Fruit fly (Drosophila melanogaster) whole organism, embryonic: ENCODE data around the gene CG43630.

Experiments
- Abd-B ChIP-seq: fragments of 200-800 bp; sonication (Bioruptor generic); optimal IDR thresholded peaks from 2 replicates; lab custom pipeline; 2018; ENCODE audit warnings: missing biosample characterization, mild to moderate bottlenecking, missing genetic modification characterization, moderate library complexity
- Bdp1 ChIP-seq: fragments of 200-800 bp; sonication (Bioruptor generic); optimal IDR thresholded peaks from 3 replicates; lab custom pipeline; 2016; ENCODE audit warnings: missing biosample characterization, missing genetic modification characterization
- Bgb ChIP-seq: fragments of 200-800 bp; sonication (Bioruptor generic); IDR thresholded peaks from 2 replicates; pipeline ENCODE4 v1.3.6; 2022; ENCODE audit warnings: missing biosample characterization, missing genetic modification characterization; ENCODE audit not compliant: partially characterized antibody
- CG12769 ChIP-seq: fragments of 200-800 bp; sonication (Bioruptor generic); optimal IDR thresholded peaks from 2 replicates; lab custom pipeline; 2019; ENCODE audit warnings: missing biosample characterization, mild to moderate bottlenecking, missing genetic modification characterization, moderate library complexity
- CG13287 ChIP-seq: fragments of 200-800 bp; sonication (Bioruptor generic); IDR thresholded peaks from 2 replicates; pipeline ENCODE4 v1.3.6; 2022; ENCODE audit warnings: missing biosample characterization, missing genetic modification characterization; ENCODE audit not compliant: partially characterized antibody
- CG14710 ChIP-seq: fragments of 200-800 bp; sonication (Bioruptor generic); optimal IDR thresholded peaks from 3 replicates; lab custom pipeline; 2019; ENCODE audit warnings: missing biosample characterization, mild to moderate bottlenecking, missing genetic modification characterization, moderate library complexity
- CG14860 ChIP-seq: fragments of 200-800 bp; sonication (Bioruptor generic); IDR thresholded peaks from 3 replicates; pipeline ENCODE4 v1.3.6; 2022; ENCODE audit warnings: missing biosample characterization, missing genetic modification characterization; ENCODE audit not compliant: partially characterized antibody
- CG16813 ChIP-seq: fragments of 200-800 bp; sonication (Bioruptor generic); IDR thresholded peaks from 3 replicates; pipeline ENCODE4 v1.3.6; 2022; ENCODE audit warnings: missing biosample characterization, missing genetic modification characterization; ENCODE audit not compliant: partially characterized antibody
- CG2199 ChIP-seq: fragments of 200-800 bp; sonication (Bioruptor generic); IDR thresholded peaks from 3 replicates; pipeline ENCODE4 v1.3.6; 2022; ENCODE audit warnings: missing biosample characterization, missing genetic modification characterization
- CG31365 ChIP-seq: fragments of 200-800 bp; sonication (Bioruptor generic); optimal IDR thresholded peaks from 2 replicates; lab custom pipeline; 2018; ENCODE audit warnings: missing biosample characterization, mild to moderate bottlenecking, missing genetic modification characterization
- CG42726 ChIP-seq: fragments of 200-800 bp; sonication (Bioruptor generic); IDR thresholded peaks from 2 replicates; pipeline ENCODE4 v1.3.6; 2022; ENCODE audit warnings: missing biosample characterization, missing genetic modification characterization; ENCODE audit not compliant: partially characterized antibody
- CG4282 ChIP-seq: fragments of 200-800 bp; sonication (Bioruptor generic); optimal IDR thresholded peaks from 2 replicates; lab custom pipeline; 2016; ENCODE audit warnings: missing biosample characterization, missing genetic modification characterization
- CG6791 ChIP-seq: fragments of 200-800 bp; sonication (Bioruptor generic); IDR thresholded peaks from 3 replicates; pipeline ENCODE4 v1.3.6; 2022; ENCODE audit warnings: missing biosample characterization, missing genetic modification characterization; ENCODE audit not compliant: partially characterized antibody
- CG7372 ChIP-seq: fragments of 200-800 bp; sonication (Bioruptor generic); IDR thresholded peaks from 2 replicates; pipeline ENCODE4 v1.3.6; 2022; ENCODE audit warnings: missing biosample characterization, missing genetic modification characterization
- CG8290 ChIP-seq, 3 experiments: fragments of 200-800 bp; sonication (Bioruptor generic); optimal IDR thresholded peaks; 2 replicates each; lab custom pipeline; 2016 to 2019; ENCODE audit warnings: missing biosample characterization in 3 of 3, missing genetic modification characterization in 3 of 3, mild to moderate bottlenecking in 2 of 3, moderate library complexity in 1 of 3
- CTCF ChIP-seq: fragments of 200-800 bp; sonication (Bioruptor generic); optimal IDR thresholded peaks from 2 replicates; lab custom pipeline; 2017; ENCODE audit warnings: missing biosample characterization, mild to moderate bottlenecking, missing genetic modification characterization, moderate library complexity
- Dfd ChIP-seq, 2 experiments: fragments of >200 bp; optimal IDR thresholded peaks; 2 replicates each; lab custom pipeline; 2017; ENCODE audit warnings: missing biosample characterization in 2 of 2, missing genetic modification characterization in 2 of 2
- Dip3 ChIP-seq: fragments of 200-800 bp; sonication (Bioruptor generic); optimal IDR thresholded peaks from 3 replicates; lab custom pipeline; 2016; ENCODE audit warnings: missing biosample characterization, missing genetic modification characterization
- Eip74EF ChIP-seq, 2 experiments: fragments of 200-800 bp in 1 of 2; fragments of >200 bp in 1 of 2; sonication (Bioruptor generic) in 1 of 2; optimal IDR thresholded peaks; 2 replicates each; lab custom pipeline; 2017 to 2019; ENCODE audit warnings: missing biosample characterization in 2 of 2, missing genetic modification characterization in 2 of 2, mild to moderate bottlenecking in 1 of 2, moderate library complexity in 1 of 2
- H15 ChIP-seq: fragments of 200-800 bp; sonication (Bioruptor generic); IDR thresholded peaks from 3 replicates; pipeline ENCODE4 v1.3.6; 2022; ENCODE audit warnings: missing biosample characterization, missing genetic modification characterization
- Med ChIP-seq: fragments of 200-800 bp; sonication (Bioruptor generic); peaks from one replicate; lab custom pipeline; 2016; ENCODE audit warnings: missing biosample characterization, missing genetic modification characterization, mild to moderate bottlenecking, inconsistent platforms, moderate library complexity
- Opbp ChIP-seq: fragments of 200-800 bp; sonication (Bioruptor generic); IDR thresholded peaks from 3 replicates; pipeline ENCODE4 v1.3.6; 2022; ENCODE audit warnings: missing biosample characterization, missing genetic modification characterization; ENCODE audit not compliant: partially characterized antibody
- amos ChIP-seq: fragments of 200-800 bp; sonication (Bioruptor generic); IDR thresholded peaks from 2 replicates; pipeline ENCODE4 v1.3.6; 2022; ENCODE audit warnings: missing biosample characterization, missing genetic modification characterization; ENCODE audit not compliant: partially characterized antibody
- aop ChIP-seq: fragments of 200-800 bp; sonication (Bioruptor generic); IDR thresholded peaks from 2 replicates; pipeline ENCODE4 v1.3.6; 2022; ENCODE audit warnings: missing biosample characterization, missing genetic modification characterization
- dmrt11E ChIP-seq: fragments of 200-800 bp; sonication (Bioruptor generic); optimal IDR thresholded peaks from 3 replicates; lab custom pipeline; 2018; ENCODE audit warnings: missing biosample characterization, mild to moderate bottlenecking, missing genetic modification characterization, moderate library complexity
- fd96Cb ChIP-seq: fragments of 200-800 bp; sonication (Bioruptor generic); optimal IDR thresholded peaks from 2 replicates; lab custom pipeline; 2018; ENCODE audit warnings: missing biosample characterization, mild to moderate bottlenecking, missing genetic modification characterization, moderate library complexity
- her ChIP-seq: fragments of 200-800 bp; sonication (Bioruptor generic); optimal IDR thresholded peaks from 2 replicates; lab custom pipeline; 2016; ENCODE audit warnings: missing biosample characterization, missing genetic modification characterization
- knrl ChIP-seq: fragments of 200-800 bp; sonication (Bioruptor generic); IDR thresholded peaks from 3 replicates; pipeline ENCODE4 v1.3.6; 2022; ENCODE audit warnings: missing biosample characterization, missing genetic modification characterization; ENCODE audit not compliant: partially characterized antibody
- phol ChIP-seq: fragments of 200-800 bp; sonication (Bioruptor generic); optimal IDR thresholded peaks from 3 replicates; lab custom pipeline; 2018; ENCODE audit warnings: missing biosample characterization, mild to moderate bottlenecking, missing genetic modification characterization, moderate library complexity
- pita ChIP-seq: fragments of 200-800 bp; sonication (Bioruptor generic); optimal IDR thresholded peaks from 2 replicates; lab custom pipeline; 2017; ENCODE audit warnings: missing biosample characterization, mild to moderate bottlenecking, missing genetic modification characterization
- sens ChIP-seq: fragments of 200-800 bp; sonication (Bioruptor generic); peaks from one replicate; lab custom pipeline; 2016; ENCODE audit warnings: missing biosample characterization, missing genetic modification characterization
- slp2 ChIP-seq: fragments of 200-800 bp; sonication (Bioruptor generic); optimal IDR thresholded peaks from 2 replicates; lab custom pipeline; 2016; ENCODE audit warnings: missing biosample characterization, missing genetic modification characterization
- sna ChIP-seq: fragments of 200-800 bp; sonication (Bioruptor generic); IDR thresholded peaks from 2 replicates; pipeline ENCODE4 v1.3.6; 2022; ENCODE audit warnings: missing biosample characterization, missing genetic modification characterization; ENCODE audit not compliant: partially characterized antibody
- stwl ChIP-seq: fragments of 200-800 bp; sonication (Bioruptor generic); optimal IDR thresholded peaks from 3 replicates; lab custom pipeline; 2018; ENCODE audit warnings: missing biosample characterization, mild to moderate bottlenecking, missing genetic modification characterization, moderate library complexity
- trem ChIP-seq: fragments of 200-800 bp; optimal IDR thresholded peaks from 3 replicates; lab custom pipeline; 2019; ENCODE audit warnings: missing biosample characterization, mild to moderate bottlenecking, missing genetic modification characterization, moderate library complexity
- twi ChIP-seq: fragments of 200-800 bp; optimal IDR thresholded peaks from 2 replicates; lab custom pipeline; 2019; ENCODE audit warnings: missing biosample characterization, mild to moderate bottlenecking, missing genetic modification characterization, moderate library complexity
- zen ChIP-seq: fragments of 200-800 bp; sonication (Bioruptor generic); optimal IDR thresholded peaks from 3 replicates; lab custom pipeline; 2018; ENCODE audit warnings: missing biosample characterization, mild to moderate bottlenecking, missing genetic modification characterization, moderate library complexity

CG43630 gene

DNA sequence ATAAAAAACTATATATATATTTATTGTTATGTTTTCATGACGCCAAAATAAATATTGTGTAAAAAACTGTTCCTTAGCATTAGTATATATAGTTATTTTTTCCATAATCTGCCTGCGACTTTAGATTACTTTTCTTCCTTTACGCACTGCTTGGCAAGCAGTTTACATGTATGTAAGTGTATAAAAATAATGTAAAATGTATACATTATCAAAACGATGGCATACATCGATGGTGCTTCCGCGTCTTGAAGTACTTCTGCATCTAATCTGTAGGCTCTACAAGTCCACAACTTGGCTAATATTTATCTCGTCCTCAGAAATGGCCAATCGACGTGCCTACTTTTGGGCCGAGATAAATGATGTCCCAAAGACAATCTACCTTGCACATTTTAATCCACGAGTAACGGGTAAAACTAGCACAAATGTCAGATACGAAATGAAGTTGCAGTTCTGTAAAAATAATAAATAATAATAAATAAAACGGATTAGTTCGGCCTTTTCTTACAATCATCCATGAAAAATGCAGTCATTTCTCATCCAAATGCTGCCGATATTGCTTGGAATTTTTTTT is 38.0 kb downstream of the CG43630 start, which contains the start of gene CG11608:
CG11608 (plus strand) TSS at position 521 of the 571 bp plus-strand sequence.
- peak; percentile 46 for TF ChIP-seq Abd-B
- peak; percentile 45 for TF ChIP-seq sens
- TF ChIP-seq amos (GFP tag; lab: Robert Waterston, UW), result peak; percentile 61; the same call in 1 of the 2 replicates
- TF ChIP-seq phol (tag; lab: Kevin White, UChicago), result peak; percentile 2
- TF ChIP-seq CG31365, result peak; percentile 90
- TF ChIP-seq CG8290 (GFP tag; optimal IDR thresholded peaks at IDR 0.05; lab: Kevin White, UChicago), result peak; percentile 91
- TF ChIP-seq CG8290 (tag; optimal IDR thresholded peaks at IDR 0.05; lab: Kevin White, UChicago), result no peak
- 0 out of 3 replicates have a peak, but pooled peaks have one; percentile 33 for TF ChIP-seq CG14860 (GFP tag; lab: Robert Waterston, UW)
- TF ChIP-seq pita (GFP tag; lab: Kevin White, UChicago), result peak; percentile 34
- no peak for TF ChIP-seq twi (tag; lab: Kevin White, UChicago)
- TF ChIP-seq dmrt11E (tag; lab: Kevin White, UChicago), result no peak
- peak; percentile 79 for TF ChIP-seq CTCF (GFP tag; lab: Kevin White, UChicago)
- TF ChIP-seq Dip3, result no peak
- no peak for TF ChIP-seq fd96Cb
- TF ChIP-seq CG13287 (GFP tag; lab: Robert Waterston, UW), result 0 out of 2 replicates have a peak, but pooled peaks have one; percentile 12
- 0 out of 2 replicates have a peak, but pooled peaks have one; percentile 31 for TF ChIP-seq aop
- TF ChIP-seq CG4282, result no peak
- TF ChIP-seq CG14710, result peak; percentile 15
- TF ChIP-seq Opbp (GFP tag; lab: Robert Waterston, UW), result peak; percentile 15; the same call in 1 of the 3 replicates
- TF ChIP-seq H15 (GFP tag; lab: Robert Waterston, UW), result no peak
- peak in 1 of 2 experiments; percentile 27 for TF ChIP-seq Dfd (GFP tag; optimal IDR thresholded peaks at IDR 0.05; lab: Kevin White, UChicago)
- peak; percentile 19 for TF ChIP-seq Med
- peak; percentile 71 for TF ChIP-seq CG6791 (GFP tag; lab: Robert Waterston, UW)
- peak; percentile 2 for TF ChIP-seq trem (tag; lab: Kevin White, UChicago)
- peak; percentile 34; the same call in 1 of the 3 replicates for TF ChIP-seq CG16813
- TF ChIP-seq Bgb (GFP tag; lab: Robert Waterston, UW), result peak; percentile 67
- TF ChIP-seq knrl (GFP tag; lab: Robert Waterston, UW), result peak; percentile 69
- TF ChIP-seq CG2199 (GFP tag; lab: Robert Waterston, UW), result peak; percentile 92
- peak; percentile 43 for TF ChIP-seq zen
- TF ChIP-seq stwl (tag; lab: Kevin White, UChicago), result peak; percentile 41
- no peak for TF ChIP-seq sna (GFP tag; lab: Robert Waterston, UW)
- TF ChIP-seq Bdp1 (GFP tag; lab: Kevin White, UChicago), result no peak
- peak in 1 of 2 experiments; percentile 42 for TF ChIP-seq Eip74EF (GFP tag; optimal IDR thresholded peaks at IDR 0.05; lab: Kevin White, UChicago)
- TF ChIP-seq CG42726 (GFP tag; lab: Robert Waterston, UW), result 0 out of 2 replicates have a peak, but pooled peaks have one; percentile 34
- TF ChIP-seq CG12769, result no peak

DNA sequence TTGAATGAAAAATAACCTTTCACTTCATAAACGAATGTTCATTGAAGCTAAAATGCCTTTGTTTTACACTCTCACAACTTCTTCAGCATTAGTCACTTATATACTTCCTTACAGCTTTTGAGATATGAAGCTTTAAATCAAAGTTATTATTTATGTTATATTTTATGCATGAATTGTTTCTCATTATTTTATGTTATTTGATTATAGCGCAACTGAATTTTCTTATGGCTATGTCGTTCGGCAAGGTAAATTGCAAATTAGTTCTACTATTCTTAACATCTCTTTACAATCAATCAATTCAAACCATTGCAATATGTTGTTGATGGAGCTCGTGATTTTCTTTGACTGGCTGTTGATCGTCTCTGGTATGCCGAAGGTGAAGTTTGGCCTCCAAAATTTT is 39.8 kb downstream of the CG43630 start, which contains the start of gene CG11600:
CG11600 (plus strand) TSS at position 301 of the 400 bp plus-strand sequence.
- no peak for TF ChIP-seq CG7372 (GFP tag; lab: Robert Waterston, UW)
- no peak for TF ChIP-seq slp2
- TF ChIP-seq her, result no peak
- TF ChIP-seq, all 482 proteins: peak for 0
